Comparison of ENCODE assay signal across 1 fruit fly cellular context in genomic region chr2L:1638650-1639549, dm6.
A peak's percentile ranks its signal among the peaks of the same experiment; 100 is the strongest.
TF ChIP-seq lines count a peak whose summit lies in the region.

No protein-coding gene starts in this region.

TF ChIP-seq in whole organism, embryonic, 481 proteins besides CTCF, POLR2A, EP300 and RAD21 (continued from another document and continues in another):
- peak; percentile 18 for TF ChIP-seq CG10431 (GFP tag; optimal IDR thresholded peaks at IDR 0.05; lab: Kevin White, UChicago)
- peak; percentile 99 for TF ChIP-seq lmd (GFP tag; IDR thresholded peaks at IDR 0.05; lab: Robert Waterston, UW)
- peak; percentile 93 for TF ChIP-seq repo (GFP tag; optimal IDR thresholded peaks at IDR 0.05; lab: Kevin White, UChicago)
- TF ChIP-seq Taf1 (GFP tag; IDR thresholded peaks at IDR 0.05; lab: Robert Waterston, UW): peak; percentile 96
- peak in 1 of 2 experiments; percentile 49 for TF ChIP-seq tll (GFP tag; optimal IDR thresholded peaks at IDR 0.05; lab: Kevin White, UChicago)
- TF ChIP-seq pfk (GFP tag; optimal IDR thresholded peaks at IDR 0.05; lab: Kevin White, UChicago): no peak
- no peak for TF ChIP-seq pita (GFP tag; optimal IDR thresholded peaks at IDR 0.05; lab: Kevin White, UChicago)
- peak; percentile 95 for TF ChIP-seq ssp (GFP tag; IDR thresholded peaks at IDR 0.05; lab: Robert Waterston, UW)
- TF ChIP-seq zfh1 (GFP tag; IDR thresholded peaks at IDR 0.05; lab: Robert Waterston, UW): peak; percentile 92
- peak; percentile 98 for TF ChIP-seq CG17359 (tag; optimal IDR thresholded peaks at IDR 0.05; lab: Kevin White, UChicago)
- peak; percentile 99 for TF ChIP-seq row (GFP tag; IDR thresholded peaks at IDR 0.05; lab: Robert Waterston, UW)
- TF ChIP-seq CG6175 (GFP tag; IDR thresholded peaks at IDR 0.05; lab: Robert Waterston, UW): peak; percentile 97
- peak; percentile 89 for TF ChIP-seq NC2β (GFP tag; optimal IDR thresholded peaks at IDR 0.05; lab: Kevin White, UChicago)
- TF ChIP-seq CG8359 (GFP tag; optimal IDR thresholded peaks at IDR 0.05; lab: Kevin White, UChicago; ENCODE audit: borderline replicate concordance): peak; percentile 87
- peak; percentile 99 for TF ChIP-seq lab (GFP tag; optimal IDR thresholded peaks at IDR 0.05; lab: Kevin White, UChicago)
- TF ChIP-seq rib (GFP tag; IDR thresholded peaks at IDR 0.05; lab: Robert Waterston, UW): peak; percentile 95
- peak; percentile 99 for TF ChIP-seq seq (GFP tag; IDR thresholded peaks at IDR 0.05; lab: Robert Waterston, UW)
- TF ChIP-seq Oli (tag; optimal IDR thresholded peaks at IDR 0.05; lab: Kevin White, UChicago): peak; percentile 100
- TF ChIP-seq CG12071 (GFP tag; optimal IDR thresholded peaks at IDR 0.05; lab: Kevin White, UChicago): peak; percentile 95
- TF ChIP-seq CG30403 (GFP tag; optimal IDR thresholded peaks at IDR 0.05; lab: Kevin White, UChicago): peak; percentile 100
- TF ChIP-seq Dip3 (GFP tag; optimal IDR thresholded peaks at IDR 0.05; lab: Kevin White, UChicago): peak; percentile 97
- TF ChIP-seq Blimp-1 (GFP tag; optimal IDR thresholded peaks at IDR 0.05; lab: Kevin White, UChicago): peak; percentile 94
- TF ChIP-seq CG2889 (GFP tag; IDR thresholded peaks at IDR 0.05; lab: Robert Waterston, UW): peak; percentile 97
- peak; percentile 100 for TF ChIP-seq bcd (GFP tag; optimal IDR thresholded peaks at IDR 0.05; lab: Kevin White, UChicago)
- TF ChIP-seq grau (tag; optimal IDR thresholded peaks at IDR 0.05; lab: Kevin White, UChicago): peak; percentile 99
- TF ChIP-seq dmrt99B (tag; optimal IDR thresholded peaks at IDR 0.05; lab: Kevin White, UChicago): peak; percentile 100
- TF ChIP-seq CG15696 (tag; optimal IDR thresholded peaks at IDR 0.05; lab: Kevin White, UChicago): peak; percentile 85
- TF ChIP-seq CG13894 (tag; optimal IDR thresholded peaks at IDR 0.05; lab: Kevin White, UChicago): peak; percentile 94
- peak; percentile 93 for TF ChIP-seq cas (GFP tag; IDR thresholded peaks at IDR 0.05; lab: Robert Waterston, UW)
- TF ChIP-seq CG12744 (GFP tag; optimal IDR thresholded peaks at IDR 0.05; lab: Kevin White, UChicago): peak; percentile 98
- TF ChIP-seq dysf (GFP tag; IDR thresholded peaks at IDR 0.05; lab: Robert Waterston, UW): peak; percentile 100
- peak; percentile 94 for TF ChIP-seq Xrp1 (GFP tag; IDR thresholded peaks at IDR 0.05; lab: Robert Waterston, UW)
- peak; percentile 96 for TF ChIP-seq ro (GFP tag; IDR thresholded peaks at IDR 0.05; lab: Robert Waterston, UW)
- peak; percentile 98 for TF ChIP-seq NK7.1 (GFP tag; optimal IDR thresholded peaks at IDR 0.05; lab: Kevin White, UChicago)
- peak; percentile 98 for TF ChIP-seq CG18599 (GFP tag; optimal IDR thresholded peaks at IDR 0.05; lab: Kevin White, UChicago)
- peak; percentile 68 for TF ChIP-seq ash1 (GFP tag; optimal IDR thresholded peaks at IDR 0.05; lab: Kevin White, UChicago)
- TF ChIP-seq Dbx (GFP tag; IDR thresholded peaks at IDR 0.05; lab: Robert Waterston, UW): peak; percentile 99
- TF ChIP-seq dimm (GFP tag; IDR thresholded peaks at IDR 0.05; lab: Robert Waterston, UW): peak; percentile 91
- TF ChIP-seq Max (GFP tag; optimal IDR thresholded peaks at IDR 0.05; lab: Kevin White, UChicago): peak; percentile 99
- peak; percentile 100 for TF ChIP-seq sens (GFP tag; lab: Kevin White, UChicago)
- TF ChIP-seq B-H2 (GFP tag; optimal IDR thresholded peaks at IDR 0.05; lab: Kevin White, UChicago): peak; percentile 19
- peak; percentile 74 for TF ChIP-seq Sry-δ (GFP tag; optimal IDR thresholded peaks at IDR 0.05; lab: Kevin White, UChicago)
- peak; percentile 90 for TF ChIP-seq Lhr (GFP tag; optimal IDR thresholded peaks at IDR 0.05; lab: Kevin White, UChicago)
- TF ChIP-seq HHEX (GFP tag; optimal IDR thresholded peaks at IDR 0.05; lab: Kevin White, UChicago): peak; percentile 98
- TF ChIP-seq H15 (GFP tag; IDR thresholded peaks at IDR 0.05; lab: Robert Waterston, UW): peak; percentile 98
- TF ChIP-seq CG2199 (GFP tag; IDR thresholded peaks at IDR 0.05; lab: Robert Waterston, UW): peak; percentile 79; the same call in 1 of the 3 replicates
- peak; percentile 94 for TF ChIP-seq gcm2 (GFP tag; optimal IDR thresholded peaks at IDR 0.05; lab: Kevin White, UChicago)
- TF ChIP-seq CG17912 (GFP tag; optimal IDR thresholded peaks at IDR 0.05; lab: Kevin White, UChicago): peak; percentile 11
- TF ChIP-seq CG10959 (GFP tag; IDR thresholded peaks at IDR 0.05; lab: Robert Waterston, UW): peak; percentile 80
- no peak for TF ChIP-seq CG13287 (GFP tag; IDR thresholded peaks at IDR 0.05; lab: Robert Waterston, UW; ENCODE audit: partially characterized antibody)
- no peak for TF ChIP-seq CG7745 (tag; optimal IDR thresholded peaks at IDR 0.05; lab: Kevin White, UChicago)
- peak; percentile 99 for TF ChIP-seq CG2120 (GFP tag; optimal IDR thresholded peaks at IDR 0.05; lab: Kevin White, UChicago)
- peak; percentile 48 for TF ChIP-seq CG7271 (tag; optimal IDR thresholded peaks at IDR 0.05; lab: Kevin White, UChicago)
- TF ChIP-seq fu2 (GFP tag; optimal IDR thresholded peaks at IDR 0.05; lab: Kevin White, UChicago): peak; percentile 96
- TF ChIP-seq Lpt (GFP tag; optimal IDR thresholded peaks at IDR 0.05; lab: Kevin White, UChicago): no peak
- peak; percentile 99 for TF ChIP-seq BtbVII (GFP tag; optimal IDR thresholded peaks at IDR 0.05; lab: Kevin White, UChicago)
- no peak for TF ChIP-seq hth (optimal IDR thresholded peaks at IDR 0.05; lab: Kevin White, UChicago)
- TF ChIP-seq Nf-YB (GFP tag; optimal IDR thresholded peaks at IDR 0.05; lab: Kevin White, UChicago): peak; percentile 91
- no peak for TF ChIP-seq Elba2 (GFP tag; optimal IDR thresholded peaks at IDR 0.05; lab: Kevin White, UChicago)
- TF ChIP-seq Jarid2 (GFP tag; optimal IDR thresholded peaks at IDR 0.05; lab: Kevin White, UChicago): peak; percentile 93
- peak; percentile 98 for TF ChIP-seq so (GFP tag; IDR thresholded peaks at IDR 0.05; lab: Robert Waterston, UW)
- TF ChIP-seq sd (tag; optimal IDR thresholded peaks at IDR 0.05; lab: Kevin White, UChicago): peak; percentile 97
- TF ChIP-seq CG17829 (tag; optimal IDR thresholded peaks at IDR 0.05; lab: Kevin White, UChicago): peak; percentile 98
- TF ChIP-seq sug (tag; optimal IDR thresholded peaks at IDR 0.05; lab: Kevin White, UChicago): peak; percentile 96
- peak; percentile 98 for TF ChIP-seq CG1792 (GFP tag; optimal IDR thresholded peaks at IDR 0.05; lab: Kevin White, UChicago)
- peak; percentile 97 for TF ChIP-seq Chrac-16 (GFP tag; optimal IDR thresholded peaks at IDR 0.05; lab: Kevin White, UChicago)
- TF ChIP-seq BEAF-32 (GFP tag; optimal IDR thresholded peaks at IDR 0.05; lab: Kevin White, UChicago): peak; percentile 35
- peak; percentile 83 for TF ChIP-seq MTF-1 (GFP tag; optimal IDR thresholded peaks at IDR 0.05; lab: Kevin White, UChicago; ENCODE audit: borderline replicate concordance)
- peak; percentile 96 for TF ChIP-seq tap (tag; optimal IDR thresholded peaks at IDR 0.05; lab: Kevin White, UChicago)
- TF ChIP-seq Dfd (GFP tag; optimal IDR thresholded peaks at IDR 0.05; lab: Kevin White, UChicago): peak in 1 of 2 experiments; percentile 97
- TF ChIP-seq B-H1 (GFP tag; IDR thresholded peaks at IDR 0.05; lab: Robert Waterston, UW): peak; percentile 97
- peak; percentile 97 for TF ChIP-seq CG31224 (GFP tag; IDR thresholded peaks at IDR 0.05; lab: Robert Waterston, UW)
- TF ChIP-seq lov (optimal IDR thresholded peaks at IDR 0.05; lab: Kevin White, UChicago): no peak
- TF ChIP-seq lov (GFP tag; IDR thresholded peaks at IDR 0.05; lab: Robert Waterston, UW): 0 out of 3 replicates have a peak, but pooled peaks have one; percentile 64
- peak; percentile 99 for TF ChIP-seq CG3847 (GFP tag; IDR thresholded peaks at IDR 0.05; lab: Robert Waterston, UW)
- peak; percentile 84 for TF ChIP-seq CG10543 (GFP tag; optimal IDR thresholded peaks at IDR 0.05; lab: Kevin White, UChicago)
- TF ChIP-seq sisA (GFP tag; IDR thresholded peaks at IDR 0.05; lab: Robert Waterston, UW): peak; percentile 99
- TF ChIP-seq wek (GFP tag; optimal IDR thresholded peaks at IDR 0.05; lab: Kevin White, UChicago): peak; percentile 83
- TF ChIP-seq Fer3 (tag; optimal IDR thresholded peaks at IDR 0.05; lab: Kevin White, UChicago): peak; percentile 98
- TF ChIP-seq CG5245 (GFP tag; optimal IDR thresholded peaks at IDR 0.05; lab: Kevin White, UChicago): peak; percentile 97
- TF ChIP-seq CG9215 (GFP tag; IDR thresholded peaks at IDR 0.05; lab: Robert Waterston, UW): peak; percentile 99
- TF ChIP-seq CG7963 (GFP tag; IDR thresholded peaks at IDR 0.05; lab: Robert Waterston, UW; ENCODE audit: partially characterized antibody): no peak
- peak; percentile 68 for TF ChIP-seq CG2202 (tag; optimal IDR thresholded peaks at IDR 0.05; lab: Kevin White, UChicago)
- TF ChIP-seq CG4328 (GFP tag; optimal IDR thresholded peaks at IDR 0.05; lab: Kevin White, UChicago): peak; percentile 82
- peak; percentile 75 for TF ChIP-seq p53 (GFP tag; optimal IDR thresholded peaks at IDR 0.05; lab: Kevin White, UChicago)
- TF ChIP-seq sens-2 (GFP tag; IDR thresholded peaks at IDR 0.05; lab: Robert Waterston, UW): peak; percentile 65; the same call in 1 of the 2 replicates
- peak; percentile 92 for TF ChIP-seq Mes4 (GFP tag; optimal IDR thresholded peaks at IDR 0.05; lab: Kevin White, UChicago)
- peak; percentile 29 for TF ChIP-seq ftz-f1 (GFP tag; optimal IDR thresholded peaks at IDR 0.05; lab: Kevin White, UChicago)
- TF ChIP-seq CG6272 (GFP tag; IDR thresholded peaks at IDR 0.05; lab: Robert Waterston, UW): peak; percentile 97
- TF ChIP-seq CG12769 (tag; optimal IDR thresholded peaks at IDR 0.05; lab: Kevin White, UChicago): peak; percentile 94
- TF ChIP-seq Hsf (GFP tag; optimal IDR thresholded peaks at IDR 0.05; lab: Kevin White, UChicago): peak; percentile 98
- peak; percentile 96 for TF ChIP-seq HmgD (GFP tag; optimal IDR thresholded peaks at IDR 0.05; lab: Kevin White, UChicago)
- no peak for TF ChIP-seq yki (optimal IDR thresholded peaks at IDR 0.05; lab: Kevin White, UChicago)
- peak; percentile 98 for TF ChIP-seq CG6854 (GFP tag; optimal IDR thresholded peaks at IDR 0.05; lab: Kevin White, UChicago)
- no peak for TF ChIP-seq corto (GFP tag; optimal IDR thresholded peaks at IDR 0.05; lab: Kevin White, UChicago)
- TF ChIP-seq Oaz (GFP tag; IDR thresholded peaks at IDR 0.05; lab: Robert Waterston, UW): peak; percentile 97
- peak; percentile 99 for TF ChIP-seq org-1 (GFP tag; optimal IDR thresholded peaks at IDR 0.05; lab: Kevin White, UChicago)
- peak in 1 of 2 experiments; percentile 99 for TF ChIP-seq Eip74EF (GFP tag; optimal IDR thresholded peaks at IDR 0.05; lab: Kevin White, UChicago)
- peak; percentile 97 for TF ChIP-seq oc (tag; optimal IDR thresholded peaks at IDR 0.05; lab: Kevin White, UChicago)
- TF ChIP-seq CG31441 (GFP tag; IDR thresholded peaks at IDR 0.05; lab: Robert Waterston, UW): peak; percentile 94
- TF ChIP-seq Tbp (GFP tag; optimal IDR thresholded peaks at IDR 0.05; lab: Kevin White, UChicago): no peak
- TF ChIP-seq CG15011 (GFP tag; optimal IDR thresholded peaks at IDR 0.05; lab: Kevin White, UChicago): peak; percentile 99
- peak; percentile 95 for TF ChIP-seq CG8944 (GFP tag; optimal IDR thresholded peaks at IDR 0.05; lab: Kevin White, UChicago)
- peak; percentile 99 for TF ChIP-seq pho (GFP tag; optimal IDR thresholded peaks at IDR 0.05; lab: Kevin White, UChicago)
- TF ChIP-seq CG13296 (GFP tag; optimal IDR thresholded peaks at IDR 0.05; lab: Kevin White, UChicago): peak; percentile 99
- peak; percentile 91 for TF ChIP-seq ara (GFP tag; IDR thresholded peaks at IDR 0.05; lab: Robert Waterston, UW)
- peak; percentile 97 for TF ChIP-seq pb (GFP tag; optimal IDR thresholded peaks at IDR 0.05; lab: Kevin White, UChicago)
- peak; percentile 95 for TF ChIP-seq Vsx1 (GFP tag; optimal IDR thresholded peaks at IDR 0.05; lab: Kevin White, UChicago)
- peak; percentile 96 for TF ChIP-seq toy (GFP tag; IDR thresholded peaks at IDR 0.05; lab: Robert Waterston, UW)
- peak; percentile 98 for TF ChIP-seq pum (GFP tag; optimal IDR thresholded peaks at IDR 0.05; lab: Kevin White, UChicago)
- peak; percentile 98 for TF ChIP-seq CG4424 (GFP tag; optimal IDR thresholded peaks at IDR 0.05; lab: Kevin White, UChicago)
- peak; percentile 97 for TF ChIP-seq Hmx (GFP tag; optimal IDR thresholded peaks at IDR 0.05; lab: Kevin White, UChicago)
- TF ChIP-seq sima (GFP tag; optimal IDR thresholded peaks at IDR 0.05; lab: Kevin White, UChicago): peak; percentile 93
- TF ChIP-seq Ptx1 (GFP tag; IDR thresholded peaks at IDR 0.05; lab: Robert Waterston, UW): peak; percentile 99
- TF ChIP-seq danr (GFP tag; IDR thresholded peaks at IDR 0.05; lab: Robert Waterston, UW): peak; percentile 99
- TF ChIP-seq ranshi (GFP tag; IDR thresholded peaks at IDR 0.05; lab: Robert Waterston, UW): peak; percentile 97
- peak; percentile 95 for TF ChIP-seq CG2875 (GFP tag; optimal IDR thresholded peaks at IDR 0.05; lab: Kevin White, UChicago)
- TF ChIP-seq CG12942 (GFP tag; optimal IDR thresholded peaks at IDR 0.05; lab: Kevin White, UChicago): peak; percentile 97
- TF ChIP-seq CG1233 (GFP tag; optimal IDR thresholded peaks at IDR 0.05; lab: Kevin White, UChicago): peak; percentile 98
- peak; percentile 81 for TF ChIP-seq CG1024 (GFP tag; IDR thresholded peaks at IDR 0.05; lab: Robert Waterston, UW)
- peak; percentile 99 for TF ChIP-seq PHDP (tag; optimal IDR thresholded peaks at IDR 0.05; lab: Kevin White, UChicago)
- peak; percentile 98 for TF ChIP-seq CG18476 (GFP tag; optimal IDR thresholded peaks at IDR 0.05; lab: Kevin White, UChicago)
- peak; percentile 82 for TF ChIP-seq chm (GFP tag; IDR thresholded peaks at IDR 0.05; lab: Robert Waterston, UW)
- no peak for TF ChIP-seq nerfin-2 (GFP tag; IDR thresholded peaks at IDR 0.05; lab: Robert Waterston, UW; ENCODE audit: partially characterized antibody)
- peak; percentile 97 for TF ChIP-seq emc (GFP tag; optimal IDR thresholded peaks at IDR 0.05; lab: Kevin White, UChicago)
- TF ChIP-seq CG7839 (tag; optimal IDR thresholded peaks at IDR 0.05; lab: Kevin White, UChicago): peak; percentile 100
- peak; percentile 96 for TF ChIP-seq ase (GFP tag; IDR thresholded peaks at IDR 0.05; lab: Robert Waterston, UW)
- peak; percentile 97 for TF ChIP-seq scrt (GFP tag; optimal IDR thresholded peaks at IDR 0.05; lab: Kevin White, UChicago)
- peak; percentile 98 for TF ChIP-seq eyg (GFP tag; optimal IDR thresholded peaks at IDR 0.05; lab: Kevin White, UChicago)
- peak; percentile 72 for TF ChIP-seq CG11696 (GFP tag; IDR thresholded peaks at IDR 0.05; lab: Robert Waterston, UW)
- TF ChIP-seq aop (GFP tag; IDR thresholded peaks at IDR 0.05; lab: Robert Waterston, UW): 0 out of 2 replicates have a peak, but pooled peaks have one; percentile 45
- TF ChIP-seq Rx (GFP tag; IDR thresholded peaks at IDR 0.05; lab: Robert Waterston, UW): peak; percentile 94
